Fruit fly (Drosophila melanogaster) S2 (cell line): Measurements from ENCODE around the gene IA-2.

Source experiments
- CG8478 ChIP-seq: fragments of >200 bp; optimal IDR thresholded peaks from 2 replicates; lab custom pipeline; 2018
- CTCF ChIP-seq, 2 experiments: fragments of >200 bp; optimal IDR thresholded peaks; 2 replicates each; lab custom pipeline; 2018

DNA sequence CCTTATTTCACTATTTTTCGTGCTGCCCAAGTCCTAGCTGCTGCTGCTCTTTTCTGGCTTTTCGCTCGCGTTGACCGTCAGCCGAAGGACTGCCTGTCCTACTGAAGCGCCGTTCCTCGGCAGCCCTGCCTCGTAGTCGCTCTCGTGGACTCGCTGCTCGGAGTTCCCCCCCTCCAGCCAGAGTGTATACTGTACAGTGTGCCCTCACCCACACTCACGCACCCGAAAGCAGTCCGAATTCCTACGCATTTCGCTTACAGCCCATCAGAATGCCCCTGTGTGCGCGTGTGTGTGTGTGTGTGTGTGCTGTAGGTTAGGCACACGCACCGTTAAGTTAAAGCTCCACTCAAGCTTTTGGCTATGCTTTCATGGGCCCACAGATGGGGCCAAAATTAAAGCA, at the start of gene IA-2:
- TF ChIP-seq CG8478 (lab: Kevin White, UChicago): no peak
- TF ChIP-seq CTCF (optimal IDR thresholded peaks at IDR 0.05; lab: Kevin White, UChicago): no peak
